Fruit fly (Drosophila melanogaster): Measurements from ENCODE around the gene unc-13-4A.

Gene unc-13-4A

dm6 chr3L:7339216-7339742, 26.6 kb upstream of the unc-13-4A start, which contains the start of the genes lark and eco:
Gene lark (plus strand): TSS chr3L:7339266.
Gene eco (minus strand): TSS chr3L:7339340.
- TF ChIP-seq CG15710 (tag; optimal IDR thresholded peaks at IDR 0.05) (no peak), gl (tag; optimal IDR thresholded peaks at IDR 0.05) (peak; percentile 28), CG34367 (tag; optimal IDR thresholded peaks at IDR 0.05) (peak; percentile 14), EcR (GFP tag; optimal IDR thresholded peaks at IDR 0.05) (peak; percentile 18), CG4496 (GFP tag; IDR thresholded peaks at IDR 0.05) (0 out of 3 replicates have a peak, but pooled peaks have one; percentile 9), CG8159 (tag; optimal IDR thresholded peaks at IDR 0.05) (no peak), Ets98B (GFP tag; IDR thresholded peaks at IDR 0.05) (no peak), CG8301 (tag; optimal IDR thresholded peaks at IDR 0.05) (no peak), Pif1A (GFP tag; optimal IDR thresholded peaks at IDR 0.05) (no peak), CG13204 (GFP tag; optimal IDR thresholded peaks at IDR 0.05) (no peak)

dm6 chr3L:7338786-7339185, 26.1 kb upstream of the unc-13-4A start:
- TF ChIP-seq gl (tag; optimal IDR thresholded peaks at IDR 0.05) (no peak), CG8159 (tag; optimal IDR thresholded peaks at IDR 0.05) (no peak), Pif1B (GFP tag; optimal IDR thresholded peaks at IDR 0.05) (no peak), CG9948 (tag; optimal IDR thresholded peaks at IDR 0.05) (no peak), CG4496 (GFP tag; IDR thresholded peaks at IDR 0.05) (no peak)

- TF ChIP-seq CG10348 (GFP tag; IDR thresholded peaks at IDR 0.05) = no peak
- no peak for TF ChIP-seq Ets98B (GFP tag; IDR thresholded peaks at IDR 0.05)
- 0 out of 3 replicates have a peak, but pooled peaks have one; percentile 16 for TF ChIP-seq CG4496 (GFP tag; IDR thresholded peaks at IDR 0.05)
These were observed 22.3 kb upstream of the unc-13-4A start, which contains the start of the genes wrm1 and wrm2 for dm6 chr3L:7334990-7335389. Gene wrm1 (minus strand): TSS chr3L:7335226. Gene wrm2 (minus strand): TSS chr3L:7335226.

- no peak for TF ChIP-seq Pif1B (GFP tag; optimal IDR thresholded peaks at IDR 0.05)
- TF ChIP-seq CG34367 (tag; optimal IDR thresholded peaks at IDR 0.05) = peak; percentile 73
- peak; percentile 82 for TF ChIP-seq Snoo (tag; optimal IDR thresholded peaks at IDR 0.05)
- TF ChIP-seq CG32121 (GFP tag; IDR thresholded peaks at IDR 0.05) = peak; percentile 79
- peak; percentile 51; the same call in 1 of the 2 replicates for TF ChIP-seq CG12605 (GFP tag; IDR thresholded peaks at IDR 0.05)
- peak; percentile 83 for TF ChIP-seq CG17806 (tag; optimal IDR thresholded peaks at IDR 0.05)
- TF ChIP-seq CG4496 (GFP tag; IDR thresholded peaks at IDR 0.05) = peak; percentile 82
- TF ChIP-seq Ets98B (GFP tag; IDR thresholded peaks at IDR 0.05) = peak; percentile 57
- TF ChIP-seq D1 (tag; optimal IDR thresholded peaks at IDR 0.05) = no peak
- TF ChIP-seq CG9948 (tag; optimal IDR thresholded peaks at IDR 0.05) = peak; percentile 80
- TF ChIP-seq EcR (GFP tag; optimal IDR thresholded peaks at IDR 0.05) = peak; percentile 70
- peak; percentile 89 for TF ChIP-seq CG8159 (tag; optimal IDR thresholded peaks at IDR 0.05)
- TF ChIP-seq fd96Ca (GFP tag; IDR thresholded peaks at IDR 0.05) = peak; percentile 23; the same call in 1 of the 3 replicates
- no peak for TF ChIP-seq Pif1A (GFP tag; optimal IDR thresholded peaks at IDR 0.05)
- TF ChIP-seq rn (GFP tag; IDR thresholded peaks at IDR 0.05) = no peak
- no peak for TF ChIP-seq CG8301 (tag; optimal IDR thresholded peaks at IDR 0.05)
- TF ChIP-seq CG15710 (tag; optimal IDR thresholded peaks at IDR 0.05) = peak; percentile 90
- no peak for TF ChIP-seq gl (tag; optimal IDR thresholded peaks at IDR 0.05)
- TF ChIP-seq CG14655 (GFP tag; optimal IDR thresholded peaks at IDR 0.05) = no peak
- no peak for TF ChIP-seq CG10348 (GFP tag; IDR thresholded peaks at IDR 0.05)
- no peak for TF ChIP-seq CG13204 (GFP tag; optimal IDR thresholded peaks at IDR 0.05)
These were observed 16.0 kb upstream of the unc-13-4A start, which contains the start of the genes mrva, CG42307 and mus312 for dm6 chr3L:7328567-7329253. Gene mrva (minus strand): TSS chr3L:7328842. Gene CG42307 (plus strand): TSS chr3L:7329132. Gene mus312 (plus strand): TSS chr3L:7329132.

dm6 chr3L:7326676-7327075, 14.0 kb upstream of the unc-13-4A start:
- TF ChIP-seq CG17806 (tag; optimal IDR thresholded peaks at IDR 0.05) (no peak), EcR (GFP tag; optimal IDR thresholded peaks at IDR 0.05) (peak; percentile 53)

dm6 chr3L:7323348-7323747, 10.7 kb upstream of the unc-13-4A start, which contains the start of the genes RhoGEF4 and Rint1:
Gene RhoGEF4 (minus strand): TSS chr3L:7323411.
Gene Rint1 (plus strand): TSS chr3L:7323619.
- TF ChIP-seq CG9948 (tag; optimal IDR thresholded peaks at IDR 0.05) = peak; percentile 36
- peak; percentile 43; the same call in 1 of the 3 replicates for TF ChIP-seq fd96Ca (GFP tag; IDR thresholded peaks at IDR 0.05)
- peak; percentile 16 for TF ChIP-seq CG17806 (tag; optimal IDR thresholded peaks at IDR 0.05)
- TF ChIP-seq CG4496 (GFP tag; IDR thresholded peaks at IDR 0.05) = 0 out of 3 replicates have a peak, but pooled peaks have one; percentile 30
- no peak for TF ChIP-seq rn (GFP tag; IDR thresholded peaks at IDR 0.05)
- TF ChIP-seq CG15710 (tag; optimal IDR thresholded peaks at IDR 0.05) = peak; percentile 40
- no peak for TF ChIP-seq Snoo (tag; optimal IDR thresholded peaks at IDR 0.05)
- no peak for TF ChIP-seq D1 (tag; optimal IDR thresholded peaks at IDR 0.05)
- peak; percentile 43; the same call in 1 of the 2 replicates for TF ChIP-seq CG32121 (GFP tag; IDR thresholded peaks at IDR 0.05)
- TF ChIP-seq CG8159 (tag; optimal IDR thresholded peaks at IDR 0.05) = peak; percentile 62

Measured in whole organism, pupa.